Worm (Caenorhabditis elegans): ENCODE measurements around the gene C54E10.10.
"Not testable (repeated sequence)": the region's sequence is repeated elsewhere in the genome, so short reads cannot be mapped to it uniquely, and the experiment has no call there.

The C54E10.10 gene

ce11 chrV:18771390-18771789, 31.8 kb downstream of the C54E10.10 start, which contains the start of gene clec-256:
clec-256 (plus strand) TSS chrV:18771690.
- TF ChIP-seq pros-1 (tag; optimal IDR thresholded peaks at IDR 0.05) (no peak), ceh-24 (tag; optimal IDR thresholded peaks at IDR 0.05) (no peak), ceh-9 (tag; optimal IDR thresholded peaks at IDR 0.05) (no peak), zip-5 (tag; optimal IDR thresholded peaks at IDR 0.05) (no peak), C08G9.2 (tag; optimal IDR thresholded peaks at IDR 0.05) (no peak), pax-1 (tag; optimal IDR thresholded peaks at IDR 0.05) (no peak), hlh-8 (tag; optimal IDR thresholded peaks at IDR 0.05) (no peak), ceh-48 (tag; optimal IDR thresholded peaks at IDR 0.05) (no peak), sdc-2 (tag; optimal IDR thresholded peaks at IDR 0.05) (no peak), nhr-232 (tag; optimal IDR thresholded peaks at IDR 0.05) (no peak), K09A11.1 (tag; optimal IDR thresholded peaks at IDR 0.05; ENCODE audit: insufficient read depth) (no peak), madf-2 (tag; optimal IDR thresholded peaks at IDR 0.05) (no peak), mec-3 (tag; optimal IDR thresholded peaks at IDR 0.05; ENCODE audit: borderline replicate concordance) (no peak), fkh-6 (tag; optimal IDR thresholded peaks at IDR 0.05) (no peak), ceh-6 (GFP tag; optimal IDR thresholded peaks at IDR 0.05) (no peak), fax-1 (tag; optimal IDR thresholded peaks at IDR 0.05) (no peak)

ce11 chrV:18770623-18771022, 32.5 kb downstream of the C54E10.10 start, which contains the start of gene clec-255:
clec-255 (minus strand) TSS chrV:18770723.
- TF ChIP-seq ceh-30 (tag; optimal IDR thresholded peaks at IDR 0.05) (no peak), ceh-31 (tag; optimal IDR thresholded peaks at IDR 0.05) (no peak), ceh-22 (tag; optimal IDR thresholded peaks at IDR 0.05) (no peak), zip-5 (tag; optimal IDR thresholded peaks at IDR 0.05) (no peak), nhr-11 (tag; optimal IDR thresholded peaks at IDR 0.05) (no peak), elt-2 (tag; optimal IDR thresholded peaks at IDR 0.05) (no peak), C38D4.7 (GFP tag; optimal IDR thresholded peaks at IDR 0.05) (no peak), ref-2 (tag; optimal IDR thresholded peaks at IDR 0.05) (no peak), hlh-15 (tag; optimal IDR thresholded peaks at IDR 0.05) (no peak), mec-3 (tag; optimal IDR thresholded peaks at IDR 0.05; ENCODE audit: borderline replicate concordance) (no peak), ceh-45 (GFP tag; IDR thresholded peaks at IDR 0.05) (no peak), rnt-1 (tag; optimal IDR thresholded peaks at IDR 0.05) (no peak), pag-3 (tag; optimal IDR thresholded peaks at IDR 0.05; ENCODE audit: borderline replicate concordance) (no peak), madf-2 (tag; optimal IDR thresholded peaks at IDR 0.05) (no peak), ceh-9 (tag; optimal IDR thresholded peaks at IDR 0.05) (no peak), dmd-4 (tag; optimal IDR thresholded peaks at IDR 0.05; ENCODE audit: borderline replicate concordance) (no peak), pat-9 (tag; optimal IDR thresholded peaks at IDR 0.05) (no peak), odd-2 (tag; optimal IDR thresholded peaks at IDR 0.05) (no peak), Y22D7AL.16 (tag; optimal IDR thresholded peaks at IDR 0.05) (no peak)

DNA sequence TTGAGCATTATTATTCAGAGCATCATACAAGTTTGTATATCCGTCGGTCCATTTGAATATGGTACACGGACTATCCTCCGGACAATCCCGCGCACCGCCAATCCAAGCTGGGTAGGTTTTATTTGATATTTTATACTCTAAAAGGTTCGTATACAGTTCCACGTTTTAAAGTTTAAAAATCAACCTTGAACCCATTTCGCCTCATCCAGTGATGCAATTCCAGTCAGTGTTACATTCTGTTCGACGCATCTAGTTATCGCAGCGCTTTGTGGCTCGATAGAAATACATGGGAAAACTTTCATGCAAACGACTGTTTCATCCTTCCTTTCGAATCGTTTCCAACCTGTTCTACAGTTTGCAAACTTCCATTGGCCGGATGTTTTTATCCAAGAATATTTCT, 33.3 kb downstream of the C54E10.10 start:
- TF ChIP-seq ceh-9 (tag; optimal IDR thresholded peaks at IDR 0.05), result no peak
- no peak for TF ChIP-seq pag-3 (tag; optimal IDR thresholded peaks at IDR 0.05; ENCODE audit: borderline replicate concordance)
- no peak for TF ChIP-seq lin-11 (tag; optimal IDR thresholded peaks at IDR 0.05)
- TF ChIP-seq zip-5 (tag; optimal IDR thresholded peaks at IDR 0.05), result no peak
- TF ChIP-seq hlh-30 (tag; optimal IDR thresholded peaks at IDR 0.05; ENCODE audit: insufficient read depth), result no peak
- TF ChIP-seq ceh-19 (GFP tag; optimal IDR thresholded peaks at IDR 0.05), result no peak
- no peak for TF ChIP-seq eyg-1 (tag; optimal IDR thresholded peaks at IDR 0.05)
- no peak for TF ChIP-seq ceh-30 (tag; optimal IDR thresholded peaks at IDR 0.05)

- TF ChIP-seq nfya-1, F13H6.1, pqm-1 (tag; optimal IDR thresholded peaks at IDR 0.05): not testable (repeated sequence)
Observed at ce11 chrV:18762044-18762443, 41.1 kb downstream of the C54E10.10 start, which contains the start of gene F11D11.22. F11D11.22 (plus strand) TSS chrV:18762344.

All from whole organism, late embryonic.